Worm (Caenorhabditis elegans): ENCODE measurements around the gene ceh-54.

DNA sequence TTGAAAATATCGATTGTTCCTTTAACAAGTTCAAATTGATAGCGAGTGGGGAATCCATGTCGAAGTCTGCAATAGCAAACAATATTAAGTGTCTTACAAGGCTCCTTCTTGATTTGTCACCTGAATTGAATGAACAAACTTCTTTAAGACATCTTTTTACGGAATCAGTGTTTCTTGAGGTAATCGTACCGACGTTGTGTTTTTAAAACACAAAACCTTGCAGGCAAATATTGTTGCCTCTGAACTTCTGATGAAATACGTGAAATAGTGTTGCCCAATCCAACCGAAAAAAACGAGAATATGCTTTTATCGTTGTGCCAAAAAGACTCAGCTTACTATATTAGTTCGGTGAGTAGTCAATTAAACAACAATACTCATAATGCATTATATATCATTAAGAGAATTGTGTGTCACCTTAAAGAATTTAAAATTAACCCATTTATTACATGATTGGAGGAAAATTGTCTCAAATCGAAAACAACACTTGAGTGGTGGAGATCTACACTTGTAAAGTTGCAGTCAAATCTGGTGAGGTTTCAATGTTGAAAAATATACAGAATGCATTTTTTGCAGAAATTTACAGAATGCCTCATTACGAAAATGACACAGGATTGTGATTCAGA lies 16.0 kb downstream of the ceh-54 start, which contains the start of the genes T25B2.4 and T13C5.3:
- no peak for TF ChIP-seq mdl-1 (tag; optimal IDR thresholded peaks at IDR 0.05)
- no peak for TF ChIP-seq unc-39 (tag; optimal IDR thresholded peaks at IDR 0.05)
- no peak for TF ChIP-seq unc-62 (GFP tag; optimal IDR thresholded peaks at IDR 0.05)
- no peak for TF ChIP-seq crh-2 (tag; optimal IDR thresholded peaks at IDR 0.05)
- no peak for TF ChIP-seq ama-1 (optimal IDR thresholded peaks at IDR 0.05)
- no peak for TF ChIP-seq nhr-25 (tag; optimal IDR thresholded peaks at IDR 0.05)
- TF ChIP-seq ztf-11 (tag; optimal IDR thresholded peaks at IDR 0.05), result no peak
- no peak for TF ChIP-seq blmp-1 (tag; optimal IDR thresholded peaks at IDR 0.05; ENCODE audit: insufficient read depth)
- TF ChIP-seq ZK546.5 (tag; optimal IDR thresholded peaks at IDR 0.05), result no peak
- TF ChIP-seq nhr-77 (tag; optimal IDR thresholded peaks at IDR 0.05), result no peak
- TF ChIP-seq elt-3 (tag; optimal IDR thresholded peaks at IDR 0.05), result no peak
- no peak for TF ChIP-seq lin-39 (tag; optimal IDR thresholded peaks at IDR 0.05)
- TF ChIP-seq fos-1 (tag; optimal IDR thresholded peaks at IDR 0.05), result no peak

All from whole organism, L2 larva.